Fruit fly (Drosophila melanogaster) whole organism, embryonic: ENCODE data around the gene Strip.
A peak's percentile ranks its signal among the peaks of the same experiment; 100 is the strongest.

ENCODE experiments used
- CG10267 ChIP-seq: fragments of 200-800 bp; sonication (Bioruptor generic); optimal IDR thresholded peaks from 2 replicates; lab custom pipeline; 2018; ENCODE audit warnings: missing biosample characterization, mild to moderate bottlenecking, missing genetic modification characterization, moderate library complexity
- CG10274 ChIP-seq: fragments of 200-800 bp; sonication (Bioruptor generic); optimal IDR thresholded peaks from 3 replicates; lab custom pipeline; 2017; ENCODE audit warnings: missing biosample characterization, mild to moderate bottlenecking, missing genetic modification characterization
- CG13296 ChIP-seq: fragments of 200-800 bp; sonication (Bioruptor generic); optimal IDR thresholded peaks from 3 replicates; lab custom pipeline; 2018; ENCODE audit warnings: missing biosample characterization, mild to moderate bottlenecking, missing genetic modification characterization
- CG15479 ChIP-seq: fragments of 200-800 bp; sonication (Bioruptor generic); optimal IDR thresholded peaks from 3 replicates; lab custom pipeline; 2019; ENCODE audit warnings: missing biosample characterization, mild to moderate bottlenecking, missing genetic modification characterization, moderate library complexity
- CG17385 ChIP-seq: fragments of 200-800 bp; sonication (Bioruptor generic); optimal IDR thresholded peaks from 3 replicates; lab custom pipeline; 2018; ENCODE audit warnings: missing biosample characterization, mild to moderate bottlenecking, missing genetic modification characterization
- CG17612 ChIP-seq: fragments of 200-800 bp; sonication (Bioruptor generic); IDR thresholded peaks from 2 replicates; pipeline ENCODE4 v1.3.6; 2022; ENCODE audit warnings: missing biosample characterization, missing genetic modification characterization
- CG18599 ChIP-seq: fragments of 200-800 bp; sonication (Bioruptor generic); optimal IDR thresholded peaks from 3 replicates; lab custom pipeline; 2017; ENCODE audit warnings: missing biosample characterization, missing genetic modification characterization, mild to moderate bottlenecking, moderate library complexity, missing genetic modification reagents
- CG18619 ChIP-seq: fragments of 200-800 bp; sonication (Bioruptor generic); optimal IDR thresholded peaks from 3 replicates; lab custom pipeline; 2017; ENCODE audit warnings: missing biosample characterization, mild to moderate bottlenecking, missing genetic modification characterization
- CG18764 ChIP-seq: fragments of 200-800 bp; sonication (Bioruptor generic); optimal IDR thresholded peaks from 3 replicates; lab custom pipeline; 2016; ENCODE audit warnings: missing biosample characterization, missing genetic modification characterization
- CG2116 ChIP-seq: fragments of 200-800 bp; sonication (Bioruptor generic); optimal IDR thresholded peaks from 3 replicates; lab custom pipeline; 2018; ENCODE audit warnings: missing biosample characterization, mild to moderate bottlenecking, missing genetic modification characterization
- CG33557 ChIP-seq: fragments of 200-800 bp; sonication (Bioruptor generic); optimal IDR thresholded peaks from 2 replicates; lab custom pipeline; 2019; ENCODE audit warnings: missing biosample characterization, mild to moderate bottlenecking, missing genetic modification characterization, moderate library complexity
- CG34376 ChIP-seq: fragments of 200-800 bp; sonication (Bioruptor generic); optimal IDR thresholded peaks from 2 replicates; lab custom pipeline; 2018; ENCODE audit warnings: missing biosample characterization, mild to moderate bottlenecking, missing genetic modification characterization
- CG4617 ChIP-seq: fragments of 200-800 bp; sonication (Bioruptor generic); optimal IDR thresholded peaks from 3 replicates; lab custom pipeline; 2016; ENCODE audit warnings: missing biosample characterization, missing genetic modification characterization, borderline replicate concordance
- CG5953 ChIP-seq: fragments of 200-800 bp; sonication (Bioruptor generic); IDR thresholded peaks from 2 replicates; pipeline ENCODE4 v1.3.6; 2022; ENCODE audit warnings: missing biosample characterization, missing genetic modification characterization
- CG6765 ChIP-seq: fragments of 200-800 bp; sonication (Bioruptor generic); optimal IDR thresholded peaks from 3 replicates; lab custom pipeline; 2017; ENCODE audit warnings: missing biosample characterization, mild to moderate bottlenecking, missing genetic modification characterization
- CG6791 ChIP-seq: fragments of 200-800 bp; sonication (Bioruptor generic); IDR thresholded peaks from 3 replicates; pipeline ENCODE4 v1.3.6; 2022; ENCODE audit warnings: missing biosample characterization, missing genetic modification characterization; ENCODE audit not compliant: partially characterized antibody
- CG6813 ChIP-seq: fragments of 200-800 bp; sonication (Bioruptor generic); optimal IDR thresholded peaks from 2 replicates; lab custom pipeline; 2017; ENCODE audit warnings: missing biosample characterization, missing genetic modification characterization, mild to moderate bottlenecking, moderate library complexity, missing genetic modification reagents
- CG6854 ChIP-seq: fragments of 200-800 bp; sonication (Bioruptor generic); optimal IDR thresholded peaks from 3 replicates; lab custom pipeline; 2017; ENCODE audit warnings: missing biosample characterization, mild to moderate bottlenecking, missing genetic modification characterization
- CG7271 ChIP-seq: fragments of 200-800 bp; sonication (Bioruptor generic); optimal IDR thresholded peaks from 2 replicates; lab custom pipeline; 2018; ENCODE audit warnings: missing biosample characterization, mild to moderate bottlenecking, missing genetic modification characterization, moderate library complexity
- CG8359 ChIP-seq: fragments of 200-800 bp; sonication (Bioruptor generic); optimal IDR thresholded peaks from 2 replicates; lab custom pipeline; 2017; ENCODE audit warnings: missing biosample characterization, mild to moderate bottlenecking, missing genetic modification characterization, borderline replicate concordance
- CG9932 ChIP-seq: fragments of 200-800 bp; sonication (Bioruptor generic); IDR thresholded peaks from 2 replicates; pipeline ENCODE4 v1.3.6; 2022; ENCODE audit warnings: missing biosample characterization, missing genetic modification characterization
- Deaf1 ChIP-seq: fragments of 200-800 bp; optimal IDR thresholded peaks from 3 replicates; lab custom pipeline; 2019; ENCODE audit warnings: missing biosample characterization, mild to moderate bottlenecking, missing genetic modification characterization, moderate library complexity
- MBD-R2 ChIP-seq: fragments of 200-800 bp; sonication (Bioruptor generic); IDR thresholded peaks from 2 replicates; pipeline ENCODE4 v1.3.6; 2022; ENCODE audit warnings: missing biosample characterization, missing genetic modification characterization
- MTF-1 ChIP-seq: fragments of 200-800 bp; sonication (Bioruptor generic); optimal IDR thresholded peaks from 2 replicates; lab custom pipeline; 2018; ENCODE audit warnings: missing biosample characterization, mild to moderate bottlenecking, missing genetic modification characterization, borderline replicate concordance
- Nf-YC ChIP-seq: fragments of 200-800 bp; optimal IDR thresholded peaks from 3 replicates; lab custom pipeline; 2019; ENCODE audit warnings: missing biosample characterization, mild to moderate bottlenecking, missing genetic modification characterization, moderate library complexity
- Pdp1 ChIP-seq, 2 experiments: fragments of 200-800 bp; sonication (Bioruptor generic); optimal IDR thresholded peaks; 3 replicates each; lab custom pipeline; 2016; ENCODE audit warnings: missing biosample characterization in 2 of 2, missing genetic modification characterization in 2 of 2, mild to moderate bottlenecking in 1 of 2, moderate library complexity in 1 of 2
- Ptx1 ChIP-seq: fragments of 200-800 bp; sonication (Bioruptor generic); IDR thresholded peaks from 2 replicates; pipeline ENCODE4 v1.3.6; 2022; ENCODE audit warnings: missing biosample characterization, missing genetic modification characterization
- Rfx ChIP-seq: fragments of 200-800 bp; sonication (Bioruptor generic); IDR thresholded peaks from 2 replicates; pipeline ENCODE4 v1.3.6; 2022; ENCODE audit warnings: missing biosample characterization, missing genetic modification characterization
- Rx ChIP-seq: fragments of 200-800 bp; sonication (Bioruptor generic); IDR thresholded peaks from 2 replicates; pipeline ENCODE4 v1.3.6; 2022; ENCODE audit warnings: missing biosample characterization, missing genetic modification characterization
- Sox102F ChIP-seq: fragments of 200-800 bp; sonication (Bioruptor generic); optimal IDR thresholded peaks from 2 replicates; lab custom pipeline; 2018; ENCODE audit warnings: missing biosample characterization, mild to moderate bottlenecking, missing genetic modification characterization, moderate library complexity
- YL-1 ChIP-seq: fragments of 200-800 bp; sonication (Bioruptor generic); optimal IDR thresholded peaks from 3 replicates; lab custom pipeline; 2017; ENCODE audit warnings: missing biosample characterization, mild to moderate bottlenecking, missing genetic modification characterization
- ac ChIP-seq: fragments of 200-800 bp; sonication (Bioruptor generic); optimal IDR thresholded peaks from 3 replicates; lab custom pipeline; 2017; ENCODE audit warnings: missing biosample characterization, mild to moderate bottlenecking, missing genetic modification characterization
- ara ChIP-seq: fragments of 200-800 bp; sonication (Bioruptor generic); IDR thresholded peaks from 2 replicates; pipeline ENCODE4 v1.3.6; 2022; ENCODE audit warnings: missing biosample characterization, missing genetic modification characterization
- ash1 ChIP-seq: fragments of 200-800 bp; sonication (Bioruptor generic); optimal IDR thresholded peaks from 2 replicates; lab custom pipeline; 2018; ENCODE audit warnings: missing biosample characterization, mild to moderate bottlenecking, missing genetic modification characterization
- bigmax ChIP-seq: fragments of 200-800 bp; sonication (Bioruptor generic); optimal IDR thresholded peaks from 2 replicates; lab custom pipeline; 2018; ENCODE audit warnings: missing biosample characterization, mild to moderate bottlenecking, missing genetic modification characterization
- caup ChIP-seq: fragments of 200-800 bp; sonication (Bioruptor generic); optimal IDR thresholded peaks from 3 replicates; lab custom pipeline; 2017; ENCODE audit warnings: missing biosample characterization, mild to moderate bottlenecking, missing genetic modification characterization, moderate library complexity; ENCODE audit not compliant: severe bottlenecking
- chinmo ChIP-seq: fragments of 200-800 bp; sonication (Bioruptor generic); IDR thresholded peaks from 4 replicates; pipeline ENCODE4 v1.3.6; 2022; ENCODE audit warnings: missing biosample characterization, missing genetic modification characterization; ENCODE audit not compliant: partially characterized antibody
- exex ChIP-seq: fragments of 200-800 bp; sonication (Bioruptor generic); optimal IDR thresholded peaks from 4 replicates; lab custom pipeline; 2018; ENCODE audit warnings: missing biosample characterization, mild to moderate bottlenecking, missing genetic modification characterization, moderate library complexity
- gce ChIP-seq: fragments of 200-800 bp; sonication (Bioruptor generic); IDR thresholded peaks from 3 replicates; pipeline ENCODE4 v1.3.6; 2022; ENCODE audit warnings: missing biosample characterization, missing genetic modification characterization
- grn ChIP-seq: fragments of 200-800 bp; sonication (Bioruptor generic); optimal IDR thresholded peaks from 3 replicates; lab custom pipeline; 2017; ENCODE audit warnings: missing biosample characterization, missing genetic modification characterization
- lab ChIP-seq: fragments of 200-800 bp; sonication (Bioruptor generic); optimal IDR thresholded peaks from 3 replicates; lab custom pipeline; 2017; ENCODE audit warnings: missing biosample characterization, missing genetic modification characterization, mild to moderate bottlenecking, moderate library complexity, missing genetic modification reagents
- mirr ChIP-seq: fragments of 200-800 bp; sonication (Bioruptor generic); optimal IDR thresholded peaks from 3 replicates; lab custom pipeline; 2018; ENCODE audit warnings: missing biosample characterization, mild to moderate bottlenecking, missing genetic modification characterization
- nerfin-2 ChIP-seq: fragments of 200-800 bp; sonication (Bioruptor generic); IDR thresholded peaks from 2 replicates; pipeline ENCODE4 v1.3.6; 2022; ENCODE audit warnings: missing biosample characterization, missing genetic modification characterization; ENCODE audit not compliant: partially characterized antibody
- row ChIP-seq: fragments of 200-800 bp; sonication (Bioruptor generic); IDR thresholded peaks from 3 replicates; pipeline ENCODE4 v1.3.6; 2022; ENCODE audit warnings: missing biosample characterization, missing genetic modification characterization
- sug ChIP-seq: fragments of 200-800 bp; optimal IDR thresholded peaks from 2 replicates; lab custom pipeline; 2019; ENCODE audit warnings: missing biosample characterization, mild to moderate bottlenecking, missing genetic modification characterization, moderate library complexity
- twi ChIP-seq: fragments of 200-800 bp; optimal IDR thresholded peaks from 2 replicates; lab custom pipeline; 2019; ENCODE audit warnings: missing biosample characterization, mild to moderate bottlenecking, missing genetic modification characterization, moderate library complexity
- vnd ChIP-seq: fragments of 200-800 bp; sonication (Bioruptor generic); IDR thresholded peaks from 3 replicates; pipeline ENCODE4 v1.3.6; 2022; ENCODE audit warnings: missing biosample characterization, missing genetic modification characterization; ENCODE audit not compliant: partially characterized antibody
- wor ChIP-seq: fragments of 200-800 bp; sonication (Bioruptor generic); IDR thresholded peaks from 2 replicates; pipeline ENCODE4 v1.3.6; 2022; ENCODE audit warnings: missing biosample characterization, missing genetic modification characterization

Gene Strip

DNA sequence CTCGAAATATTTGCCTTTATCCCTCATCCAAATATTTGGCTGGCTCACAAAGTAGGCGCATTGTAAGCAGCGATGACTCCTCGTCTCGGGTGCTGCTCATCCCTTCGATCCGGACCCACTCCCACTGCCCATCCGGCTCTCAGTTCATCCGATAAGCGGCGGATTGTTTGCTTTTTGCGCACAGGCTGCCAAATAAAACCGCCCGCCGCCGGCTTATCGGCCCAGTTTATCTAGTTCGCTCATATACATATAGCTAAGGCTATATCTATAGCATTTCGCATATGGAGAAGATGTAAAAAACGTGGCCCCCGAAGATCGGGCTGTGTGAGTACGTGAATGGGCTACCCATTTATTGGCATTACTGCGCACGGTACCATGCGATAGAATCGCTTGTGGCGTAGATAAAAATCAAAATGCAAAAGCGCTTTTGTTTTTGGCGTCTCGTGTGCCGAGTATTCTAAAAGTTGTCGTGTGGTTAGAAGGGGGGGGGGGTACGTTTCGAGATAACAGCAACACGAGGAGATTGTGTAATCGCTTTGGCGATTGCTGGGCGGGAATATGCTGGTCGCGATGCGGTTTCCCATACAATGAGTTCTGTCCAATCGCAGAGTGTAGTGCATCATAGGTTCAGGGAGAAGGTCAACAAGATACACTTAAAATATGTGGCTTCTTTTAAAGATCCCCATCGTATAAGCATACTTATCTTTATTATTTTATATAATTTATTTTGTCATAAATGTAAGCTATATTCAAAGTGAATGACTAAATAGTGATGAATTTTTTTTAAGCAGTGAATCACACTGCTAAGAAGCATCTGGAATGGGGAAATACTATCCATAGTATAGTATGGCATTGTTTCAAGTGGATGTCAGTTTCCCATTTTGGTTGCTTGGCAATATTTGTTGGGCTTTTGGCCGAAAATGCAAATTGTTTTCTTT is 19.7 kb downstream of the Strip start (continued):
- no peak for TF ChIP-seq CG6813
- TF ChIP-seq gce (GFP tag; lab: Robert Waterston, UW), result no peak
- 0 out of 3 replicates have a peak, but pooled peaks have one; percentile 23 for TF ChIP-seq vnd (GFP tag; lab: Robert Waterston, UW)
- TF ChIP-seq twi (tag; lab: Kevin White, UChicago), result no peak
- TF ChIP-seq ash1 (GFP tag; lab: Kevin White, UChicago), result no peak
- peak; percentile 30 for TF ChIP-seq CG18599 (GFP tag; lab: Kevin White, UChicago)
- 0 out of 2 replicates have a peak, but pooled peaks have one; percentile 3 for TF ChIP-seq Rfx
- peak; percentile 26 for TF ChIP-seq mirr (GFP tag; lab: Kevin White, UChicago)
- TF ChIP-seq CG33557 (GFP tag; lab: Kevin White, UChicago), result no peak
- no peak for TF ChIP-seq CG17385
- no peak for TF ChIP-seq CG10274 (GFP tag; lab: Kevin White, UChicago)
- TF ChIP-seq ac (GFP tag; lab: Kevin White, UChicago), result no peak
- no peak for TF ChIP-seq ara (GFP tag; lab: Robert Waterston, UW)
- TF ChIP-seq CG34376, result peak; percentile 56
- no peak for TF ChIP-seq YL-1 (GFP tag; lab: Kevin White, UChicago)
- TF ChIP-seq sug (tag; lab: Kevin White, UChicago), result peak; percentile 76
- peak in 1 of 2 experiments; percentile 95 for TF ChIP-seq Pdp1 (GFP tag; optimal IDR thresholded peaks at IDR 0.05; lab: Kevin White, UChicago)
- no peak for TF ChIP-seq CG7271 (tag; lab: Kevin White, UChicago)
- no peak for TF ChIP-seq CG8359 (GFP tag; lab: Kevin White, UChicago)
- TF ChIP-seq CG9932 (GFP tag; lab: Robert Waterston, UW), result no peak
- no peak for TF ChIP-seq nerfin-2 (GFP tag; lab: Robert Waterston, UW)
- no peak for TF ChIP-seq CG17612 (GFP tag; lab: Robert Waterston, UW)
- TF ChIP-seq CG6765 (GFP tag; lab: Kevin White, UChicago), result peak; percentile 36
- TF ChIP-seq caup (GFP tag; lab: Kevin White, UChicago), result peak; percentile 41
- no peak for TF ChIP-seq CG4617 (GFP tag; lab: Kevin White, UChicago)
- TF ChIP-seq CG13296 (GFP tag; lab: Kevin White, UChicago), result peak; percentile 24
- TF ChIP-seq CG6791, result no peak
- TF ChIP-seq lab, result peak; percentile 34
- peak; percentile 69 for TF ChIP-seq exex (tag; lab: Kevin White, UChicago)
- TF ChIP-seq chinmo (GFP tag; lab: Robert Waterston, UW), result peak; percentile 86; the same call in 1 of the 4 replicates
- peak; percentile 99 for TF ChIP-seq MTF-1
- TF ChIP-seq CG10267 (tag; lab: Kevin White, UChicago), result no peak
- peak; percentile 95 for TF ChIP-seq Nf-YC (tag; lab: Kevin White, UChicago)
- TF ChIP-seq bigmax (GFP tag; lab: Kevin White, UChicago), result no peak
- peak; percentile 84 for TF ChIP-seq grn (GFP tag; lab: Kevin White, UChicago)
- TF ChIP-seq CG15479, result peak; percentile 91
- TF ChIP-seq, all 482 proteins: peak for 24

DNA sequence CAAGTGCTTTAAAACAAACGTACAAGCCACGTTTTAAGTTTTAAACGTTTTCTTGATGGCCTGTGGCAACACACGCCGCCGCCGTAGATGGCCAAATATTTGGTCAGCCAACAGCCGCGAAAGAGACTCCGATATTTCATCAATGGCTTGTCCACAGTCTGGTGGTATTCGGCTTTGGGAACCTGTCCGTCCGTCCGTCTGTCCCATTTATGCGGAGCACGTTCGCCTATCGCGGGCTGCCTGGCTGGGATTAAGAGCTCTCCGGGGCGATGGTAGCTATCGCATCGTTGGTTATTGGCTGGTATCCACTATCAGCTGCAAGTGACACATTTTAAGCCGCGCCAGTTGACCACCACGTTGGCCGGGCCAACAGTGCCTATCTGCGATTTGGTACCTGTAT is 21.1 kb downstream of the Strip start:
- TF ChIP-seq CG6854 (GFP tag; lab: Kevin White, UChicago) (no peak), MBD-R2 (GFP tag; lab: Robert Waterston, UW) (no peak), Ptx1 (GFP tag; lab: Robert Waterston, UW) (peak; percentile 17; the same call in 1 of the 2 replicates), Deaf1 (no peak), row (GFP tag; lab: Robert Waterston, UW) (no peak), CG2116 (GFP tag; lab: Kevin White, UChicago) (no peak), CG18764 (GFP tag; lab: Kevin White, UChicago) (no peak), Rx (no peak), Sox102F (GFP tag; lab: Kevin White, UChicago) (no peak), CG5953 (GFP tag; lab: Robert Waterston, UW) (no peak), wor (no peak), lab (peak; percentile 35), CG18619 (GFP tag; lab: Kevin White, UChicago) (no peak)
